Fruit fly (Drosophila melanogaster) S2 (cell line): Measurements from ENCODE around the gene Doc2.

Experiments used
- CG8478 ChIP-seq: fragments of >200 bp; optimal IDR thresholded peaks from 2 replicates; lab custom pipeline; 2018
- CTCF ChIP-seq, 2 experiments: fragments of >200 bp; optimal IDR thresholded peaks; 2 replicates each; lab custom pipeline; 2018

dm6 chr3L:8966324-8967011 is 52.6 kb downstream of the Doc2 start, which contains the start of the genes CG5653 and CG5021:
- TF ChIP-seq CTCF (optimal IDR thresholded peaks at IDR 0.05; lab: Kevin White, UChicago) (no peak), CG8478 (lab: Kevin White, UChicago) (no peak)
